Fruit fly (Drosophila melanogaster) whole organism, wandering third instar larva: ENCODE data around the gene CG17109.
A peak's percentile ranks its signal among the peaks of the same experiment; 100 is the strongest.

Experiments used
- Abd-B ChIP-seq: fragments of >200 bp; optimal IDR thresholded peaks from 2 replicates; lab custom pipeline; 2017; ENCODE audit warnings: missing biosample characterization, missing genetic modification characterization
- CG32264 ChIP-seq: fragments of 200-800 bp; sonication (Bioruptor generic); optimal IDR thresholded peaks from 2 replicates; lab custom pipeline; 2016; ENCODE audit warnings: missing biosample characterization, missing genetic modification characterization
- CG9705 ChIP-seq: fragments of 200-800 bp; sonication (Bioruptor generic); optimal IDR thresholded peaks from 2 replicates; lab custom pipeline; 2018; ENCODE audit warnings: missing biosample characterization, mild to moderate bottlenecking, missing genetic modification characterization
- CrebA ChIP-seq: fragments of 200-800 bp; sonication (Bioruptor generic); optimal IDR thresholded peaks from 2 replicates; lab custom pipeline; 2016; ENCODE audit warnings: missing biosample characterization, mild to moderate bottlenecking, missing genetic modification characterization, borderline replicate concordance
- Dif ChIP-seq: fragments of 200-275, 200-300 bp; sonication (Bioruptor generic); optimal IDR thresholded peaks from 2 replicates; lab custom pipeline; 2018; ENCODE audit warnings: missing biosample characterization, missing genetic modification characterization; ENCODE audit not compliant: partially characterized antibody
- GATAd ChIP-seq: sonication (Bioruptor generic); optimal IDR thresholded peaks from 2 replicates; lab custom pipeline; 2016; ENCODE audit warnings: missing biosample characterization, missing genetic modification characterization
- HLH106 ChIP-seq: fragments of 200-800 bp; optimal IDR thresholded peaks from 3 replicates; lab custom pipeline; 2019; ENCODE audit warnings: missing biosample characterization, mild to moderate bottlenecking, missing genetic modification characterization, moderate library complexity
- Hnf4 ChIP-seq: fragments of 200-800 bp; sonication (Bioruptor generic); optimal IDR thresholded peaks from 2 replicates; lab custom pipeline; 2016; ENCODE audit warnings: missing biosample characterization, mild to moderate bottlenecking, missing genetic modification characterization
- Hr78 ChIP-seq: fragments of >200 bp; optimal IDR thresholded peaks from 2 replicates; lab custom pipeline; 2017; ENCODE audit warnings: missing biosample characterization, missing genetic modification characterization
- Hr83 ChIP-seq: fragments of 200-300 bp; sonication (Bioruptor generic); optimal IDR thresholded peaks from 2 replicates; lab custom pipeline; 2016; ENCODE audit warnings: missing biosample characterization, mild to moderate bottlenecking, missing genetic modification characterization, moderate library complexity; ENCODE audit not compliant: poor library complexity, severe bottlenecking
- Jra ChIP-seq: sonication (Bioruptor generic); optimal IDR thresholded peaks from 2 replicates; lab custom pipeline; 2016; ENCODE audit warnings: missing biosample characterization, missing genetic modification characterization
- Mio ChIP-seq: sonication (Bioruptor generic); optimal IDR thresholded peaks from 2 replicates; lab custom pipeline; 2016; ENCODE audit warnings: missing biosample characterization, missing genetic modification characterization
- Myc ChIP-seq: fragments of >200 bp; optimal IDR thresholded peaks from 2 replicates; lab custom pipeline; 2017
- N ChIP-seq: fragments of >200 bp; optimal IDR thresholded peaks from 2 replicates; lab custom pipeline; 2018; ENCODE audit warnings: missing biosample characterization, missing external identifiers, missing genetic modification characterization
- OdsH ChIP-seq: fragments of 200-800 bp; sonication (Bioruptor generic); optimal IDR thresholded peaks from 2 replicates; lab custom pipeline; 2016; ENCODE audit warnings: missing biosample characterization, mild to moderate bottlenecking, missing genetic modification characterization
- Rel ChIP-seq, 2 experiments: fragments of 200-800 bp; sonication (Bioruptor generic) in 1 of 2; optimal IDR thresholded peaks; 2 replicates in 1 of 2; 3 replicates in 1 of 2; lab custom pipeline; 2016 to 2019; ENCODE audit warnings: mild to moderate bottlenecking in 2 of 2, missing biosample characterization in 2 of 2, missing genetic modification characterization in 2 of 2, moderate library complexity in 1 of 2
- Sp1 ChIP-seq: fragments of 200-800 bp; sonication (Bioruptor generic); optimal IDR thresholded peaks from 3 replicates; lab custom pipeline; 2019; ENCODE audit warnings: missing biosample characterization, mild to moderate bottlenecking, missing genetic modification characterization, moderate library complexity
- Vsx2 ChIP-seq: fragments of 200-300, 225-300 bp; sonication (Bioruptor generic); optimal IDR thresholded peaks from 2 replicates; lab custom pipeline; 2018; ENCODE audit warnings: missing biosample characterization, missing genetic modification characterization; ENCODE audit not compliant: partially characterized antibody
- br ChIP-seq: fragments of 200-800 bp; sonication (Bioruptor generic); optimal IDR thresholded peaks from 2 replicates; lab custom pipeline; 2016; ENCODE audit warnings: missing biosample characterization, missing genetic modification characterization
- dl ChIP-seq, 2 experiments: fragments of 175-275, 200-275 bp in 1 of 2; fragments of 200-275 bp in 1 of 2; sonication (Bioruptor generic); optimal IDR thresholded peaks; lab custom pipeline; 2018; ENCODE audit warnings: mild to moderate bottlenecking in 2 of 2, missing biosample characterization in 2 of 2, missing genetic modification characterization in 2 of 2, moderate library complexity in 2 of 2; ENCODE audit not compliant: partially characterized antibody in 2 of 2, insufficient read depth in 1 of 2
- dmrt93B ChIP-seq: fragments of 200-800 bp; sonication (Bioruptor generic); optimal IDR thresholded peaks from 2 replicates; lab custom pipeline; 2018; ENCODE audit warnings: missing biosample characterization, mild to moderate bottlenecking, missing genetic modification characterization
- dsf ChIP-seq: sonication (Bioruptor generic); optimal IDR thresholded peaks from 2 replicates; lab custom pipeline; 2016; ENCODE audit warnings: missing biosample characterization, missing genetic modification characterization, borderline replicate concordance
- ey ChIP-seq: fragments of 200-800 bp; sonication (Bioruptor generic); optimal IDR thresholded peaks from 2 replicates; lab custom pipeline; 2016; ENCODE audit warnings: missing biosample characterization, missing genetic modification characterization
- foxo ChIP-seq, 2 experiments: fragments of 200-800 bp; sonication (Bioruptor generic); optimal IDR thresholded peaks; 2 replicates in 1 of 2; 3 replicates in 1 of 2; lab custom pipeline; 2016 to 2017; ENCODE audit warnings: missing biosample characterization in 2 of 2, missing genetic modification characterization in 2 of 2
- fru ChIP-seq: fragments of 200-800 bp; sonication (Bioruptor generic); optimal IDR thresholded peaks from 3 replicates; lab custom pipeline; 2016; ENCODE audit warnings: missing biosample characterization, mild to moderate bottlenecking, missing genetic modification characterization
- h ChIP-seq: fragments of 200-800 bp; sonication (Bioruptor generic); optimal IDR thresholded peaks from 3 replicates; lab custom pipeline; 2016; ENCODE audit warnings: missing biosample characterization, mild to moderate bottlenecking, missing genetic modification characterization
- jim ChIP-seq: fragments of 175-275, 200-325 bp; sonication (Bioruptor generic); optimal IDR thresholded peaks from 2 replicates; lab custom pipeline; 2016; ENCODE audit warnings: missing biosample characterization, mild to moderate bottlenecking, missing genetic modification characterization
- lola ChIP-seq: fragments of >200 bp; optimal IDR thresholded peaks from 2 replicates; lab custom pipeline; 2017; ENCODE audit warnings: missing biosample characterization, missing genetic modification characterization
- pan ChIP-seq: fragments of >200 bp; optimal IDR thresholded peaks from 2 replicates; lab custom pipeline; 2017
- rgr ChIP-seq: fragments of 200-800 bp; sonication (Bioruptor generic); optimal IDR thresholded peaks from 3 replicates; lab custom pipeline; 2016; ENCODE audit warnings: missing biosample characterization, mild to moderate bottlenecking, missing genetic modification characterization
- sage ChIP-seq: fragments of 200-800 bp; sonication (Bioruptor generic); optimal IDR thresholded peaks from 2 replicates; lab custom pipeline; 2016; ENCODE audit warnings: missing biosample characterization, mild to moderate bottlenecking, missing genetic modification characterization
- sv ChIP-seq: fragments of 200-800 bp; sonication (Bioruptor generic); optimal IDR thresholded peaks from 3 replicates; lab custom pipeline; 2016; ENCODE audit warnings: missing biosample characterization, missing genetic modification characterization
- tai ChIP-seq: sonication (Bioruptor generic); optimal IDR thresholded peaks from 2 replicates; lab custom pipeline; 2016; ENCODE audit warnings: missing biosample characterization, missing genetic modification characterization
- usp ChIP-seq: fragments of >200 bp; optimal IDR thresholded peaks from 2 replicates; lab custom pipeline; 2017; ENCODE audit warnings: missing biosample characterization, missing genetic modification characterization
- woc ChIP-seq: sonication (Bioruptor generic); optimal IDR thresholded peaks from 2 replicates; lab custom pipeline; 2016; ENCODE audit warnings: missing biosample characterization, mild to moderate bottlenecking, missing genetic modification characterization

CG17109 gene

dm6 chr3R:23097197-23097809, 1.8 kb downstream of the CG17109 start, which contains the start of gene CG6733:
TSS of gene CG6733 (plus strand) at chr3R:23097728.
- TF ChIP-seq pan (lab: Kevin White, UChicago) (no peak), Rel (GFP tag; optimal IDR thresholded peaks at IDR 0.05; lab: Kevin White, UChicago) (no peak), Rel (tag; optimal IDR thresholded peaks at IDR 0.05; lab: Kevin White, UChicago) (peak; percentile 26)

DNA sequence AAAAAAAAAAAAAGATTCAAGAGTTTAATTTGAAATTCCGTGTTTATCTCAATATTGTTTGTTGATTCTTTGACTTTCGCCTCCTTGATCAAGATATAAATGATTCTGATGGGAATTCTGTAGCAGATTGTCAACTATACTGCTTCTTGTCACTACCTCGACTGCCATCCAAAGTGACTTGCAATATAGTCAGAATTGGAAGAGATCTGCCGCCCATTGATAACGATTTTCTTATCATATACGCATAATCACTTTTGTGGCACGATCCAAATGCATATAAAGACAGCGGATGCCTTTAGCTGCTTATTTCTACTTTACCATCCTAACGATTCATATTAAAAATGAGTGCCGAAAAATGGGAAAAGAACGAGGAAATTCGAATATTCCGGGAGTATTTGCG, 3.7 kb downstream of the CG17109 start, which contains the start of gene CG6738:
Gene CG6738, plus strand, starts transcription at position 301 of the 400 bp plus-strand sequence.
- TF ChIP-seq CrebA (GFP tag; lab: Kevin White, UChicago) (no peak), GATAd (GFP tag; lab: Kevin White, UChicago) (no peak), Vsx2 (GFP tag; lab: Kevin White, UChicago) (no peak), jim (GFP tag; lab: Kevin White, UChicago) (no peak), sv (GFP tag; lab: Kevin White, UChicago) (no peak), dsf (no peak), Abd-B (GFP tag; lab: Kevin White, UChicago) (no peak)

DNA sequence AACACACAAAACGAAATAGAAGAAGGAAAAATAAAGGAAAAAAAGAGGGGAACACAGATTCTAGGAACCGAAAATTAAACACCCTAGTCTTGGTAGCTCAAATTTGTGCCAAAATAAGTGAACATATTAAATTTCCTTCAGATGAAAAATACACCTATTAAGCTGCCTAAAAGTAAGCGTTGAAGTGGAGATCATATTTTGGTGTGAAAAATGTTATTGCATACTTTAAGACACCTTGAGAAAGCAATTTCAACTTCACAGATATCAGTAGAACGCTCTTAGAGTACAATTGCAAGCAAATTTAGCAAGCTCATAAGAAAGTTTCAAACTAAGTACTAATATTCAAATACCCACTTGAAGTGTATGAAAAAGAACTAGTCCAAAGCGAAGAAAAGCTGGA, 15.2 kb downstream of the CG17109 start:
- TF ChIP-seq h (GFP tag; lab: Kevin White, UChicago) (no peak), fru (GFP tag; lab: Kevin White, UChicago) (no peak), ey (no peak), N (GFP tag; lab: Kevin White, UChicago) (no peak), CrebA (GFP tag; lab: Kevin White, UChicago) (no peak), HLH106 (tag; lab: Kevin White, UChicago) (no peak), pan (lab: Kevin White, UChicago) (no peak), tai (GFP tag; lab: Kevin White, UChicago) (no peak), Hnf4 (GFP tag; lab: Kevin White, UChicago) (no peak)

DNA sequence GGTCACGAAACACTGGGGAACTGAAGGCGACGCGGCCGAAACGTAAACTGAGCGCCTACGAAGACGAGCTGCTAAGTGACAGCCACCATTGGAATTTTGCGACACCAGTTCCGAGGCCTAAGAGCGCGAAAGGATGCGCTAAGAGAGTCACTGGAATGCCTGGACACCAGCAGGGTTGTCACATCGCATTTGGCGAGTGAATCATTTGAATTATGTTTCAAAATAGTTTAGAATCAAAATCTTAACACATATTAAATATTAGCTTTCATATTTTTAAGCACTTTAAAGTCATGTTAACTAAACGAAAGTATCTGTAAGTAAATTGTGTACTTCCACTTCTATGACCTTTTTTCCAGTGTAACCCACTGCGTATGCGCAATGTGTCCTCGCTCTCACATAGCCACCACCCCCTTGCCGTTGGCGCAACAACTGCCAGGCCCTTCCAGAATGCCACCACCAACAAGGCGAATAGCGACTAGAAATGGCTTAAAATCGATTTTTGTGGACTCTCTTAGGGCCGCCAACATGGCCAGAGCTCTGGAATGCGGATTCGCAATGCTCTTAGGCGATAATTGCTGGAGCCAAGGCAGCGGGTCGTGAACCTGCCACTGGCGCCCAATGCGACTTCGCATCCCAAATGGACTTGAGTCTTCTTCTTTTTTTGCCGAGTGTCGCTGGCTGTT, 17.3 kb downstream of the CG17109 start, which contains the start of gene Cow:
Gene Cow, minus strand, starts transcription at position 51 of the 683 bp plus-strand sequence.
- TF ChIP-seq rgr (peak; percentile 46), br (peak; percentile 38), Jra (GFP tag; lab: Kevin White, UChicago) (no peak), CrebA (GFP tag; lab: Kevin White, UChicago) (no peak), woc (GFP tag; lab: Kevin White, UChicago) (no peak), fru (GFP tag; lab: Kevin White, UChicago) (peak; percentile 19), h (GFP tag; lab: Kevin White, UChicago) (peak; percentile 50), sv (GFP tag; lab: Kevin White, UChicago) (peak; percentile 0), HLH106 (tag; lab: Kevin White, UChicago) (peak; percentile 34), dmrt93B (GFP tag; lab: Kevin White, UChicago) (no peak), ey (peak; percentile 38), Sp1 (peak; percentile 23), foxo (GFP tag; optimal IDR thresholded peaks at IDR 0.05; lab: Kevin White, UChicago) (peak in 1 of 2 experiments; percentile 48)
- TF ChIP-seq, all 38 proteins: peak for 9

- no peak for TF ChIP-seq GATAd (GFP tag; lab: Kevin White, UChicago)
- no peak for TF ChIP-seq jim (GFP tag; lab: Kevin White, UChicago)
- TF ChIP-seq fru (GFP tag; lab: Kevin White, UChicago): peak; percentile 30
- TF ChIP-seq CG32264 (GFP tag; lab: Kevin White, UChicago): no peak
- no peak for TF ChIP-seq Mio
- no peak for TF ChIP-seq Hr78 (GFP tag; lab: Kevin White, UChicago)
- peak; percentile 22 for TF ChIP-seq OdsH (GFP tag; lab: Kevin White, UChicago)
- no peak for TF ChIP-seq N (GFP tag; lab: Kevin White, UChicago)
- peak; percentile 35 for TF ChIP-seq sv (GFP tag; lab: Kevin White, UChicago)
- peak; percentile 40 for TF ChIP-seq Hr83 (GFP tag; lab: Kevin White, UChicago)
- TF ChIP-seq Dif (GFP tag; lab: Kevin White, UChicago): no peak
- peak; percentile 99 for TF ChIP-seq Myc
- TF ChIP-seq CG9705: peak; percentile 8
- TF ChIP-seq lola: no peak
- no peak for TF ChIP-seq usp (GFP tag; lab: Kevin White, UChicago)
- no peak for TF ChIP-seq Vsx2 (GFP tag; lab: Kevin White, UChicago)
- no peak for TF ChIP-seq dmrt93B (GFP tag; lab: Kevin White, UChicago)
- peak; percentile 30 for TF ChIP-seq Jra (GFP tag; lab: Kevin White, UChicago)
- TF ChIP-seq Rel (GFP tag; optimal IDR thresholded peaks at IDR 0.05; lab: Kevin White, UChicago): no peak
- no peak for TF ChIP-seq Rel (tag; optimal IDR thresholded peaks at IDR 0.05; lab: Kevin White, UChicago)
- TF ChIP-seq Sp1: peak; percentile 13
- no peak for TF ChIP-seq sage (GFP tag; lab: Kevin White, UChicago)
- no peak for TF ChIP-seq CrebA (GFP tag; lab: Kevin White, UChicago)
- TF ChIP-seq dl (GFP tag; optimal IDR thresholded peaks at IDR 0.05; lab: Kevin White, UChicago; ENCODE audit: insufficient read depth in 1 of 2, partially characterized antibody in 2 of 2): no peak
- no peak for TF ChIP-seq tai (GFP tag; lab: Kevin White, UChicago)
These were observed 22.4 kb downstream of the CG17109 start, which contains the start of the genes Rassf and CenB1A for dm6 chr3R:23117683-23118470. TSS of gene Rassf (minus strand) at chr3R:23117931. TSS of gene CenB1A (plus strand) at chr3R:23118400.
